Fruit fly (Drosophila melanogaster) whole organism, prepupa: Measurements from ENCODE around the gene TfAP-2.

Experiments used
- CG11762 ChIP-seq: fragments of 200-800 bp; sonication (Bioruptor generic); optimal IDR thresholded peaks from 3 replicates; lab custom pipeline; 2016; ENCODE audit warnings: missing biosample characterization, missing genetic modification characterization; ENCODE audit not compliant: insufficient read depth
- CG31627 ChIP-seq: fragments of 200-800 bp; sonication (Bioruptor generic); optimal IDR thresholded peaks from 3 replicates; lab custom pipeline; 2016; ENCODE audit warnings: missing biosample characterization, missing genetic modification characterization
- CG32006 ChIP-seq: fragments of 200-800 bp; sonication (Bioruptor generic); optimal IDR thresholded peaks from 3 replicates; lab custom pipeline; 2017; ENCODE audit warnings: missing biosample characterization, mild to moderate bottlenecking, missing genetic modification characterization
- CG6808 ChIP-seq: fragments of 200-800 bp; sonication (Bioruptor generic); optimal IDR thresholded peaks from 3 replicates; lab custom pipeline; 2017; ENCODE audit warnings: missing biosample characterization, missing genetic modification characterization, mild to moderate bottlenecking, moderate library complexity, missing genetic modification reagents
- Eip75B ChIP-seq: fragments of 200-800 bp; sonication (Bioruptor generic); optimal IDR thresholded peaks from 3 replicates; lab custom pipeline; 2016; ENCODE audit warnings: missing biosample characterization, missing genetic modification characterization
- Lpt ChIP-seq: fragments of 200-800 bp; sonication (Bioruptor generic); optimal IDR thresholded peaks from 3 replicates; lab custom pipeline; 2016; ENCODE audit warnings: missing biosample characterization, missing genetic modification characterization
- lz ChIP-seq: fragments of 200-800 bp; sonication (Bioruptor generic); optimal IDR thresholded peaks from 3 replicates; lab custom pipeline; 2016; ENCODE audit warnings: missing biosample characterization, missing genetic modification characterization
- ss ChIP-seq, 2 experiments: fragments of 200-800 bp; sonication (Bioruptor generic); optimal IDR thresholded peaks; 2 replicates in 1 of 2; 3 replicates in 1 of 2; lab custom pipeline; 2017 to 2018; ENCODE audit warnings: mild to moderate bottlenecking in 2 of 2, missing biosample characterization in 2 of 2, missing genetic modification characterization in 2 of 2, moderate library complexity in 1 of 2

DNA sequence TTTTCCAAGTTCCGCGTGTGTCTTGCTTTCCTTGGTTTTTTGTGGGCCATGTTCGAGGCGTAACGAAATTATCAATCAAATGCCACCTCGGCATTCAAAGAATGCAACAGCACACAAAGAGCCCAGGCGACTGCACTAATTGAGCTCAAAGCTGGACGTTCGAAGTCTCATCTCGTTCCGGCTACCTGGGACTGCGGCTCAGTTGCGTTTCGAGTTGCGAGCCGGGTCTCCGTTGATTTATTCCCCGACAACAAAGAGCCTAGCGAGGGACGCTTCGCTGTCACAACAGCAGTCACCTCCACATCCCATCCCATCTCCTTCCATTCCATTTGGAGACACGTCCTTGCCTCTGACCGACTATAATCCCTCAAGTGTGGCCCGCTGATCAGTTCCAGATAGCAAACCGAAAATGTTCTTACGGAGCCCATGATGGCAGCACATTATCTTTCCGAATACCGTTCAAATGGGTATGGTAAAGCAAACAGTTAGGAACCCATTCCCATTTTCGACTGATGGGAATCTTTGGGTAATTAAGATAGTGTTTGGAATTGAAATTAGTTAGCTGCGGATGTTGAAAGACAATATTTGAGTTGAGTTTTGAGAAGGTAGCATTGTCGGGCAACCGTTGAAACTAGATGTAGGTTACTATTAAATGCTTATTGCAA, 56.4 kb downstream of the TfAP-2 start:
- TF ChIP-seq ss (GFP tag; optimal IDR thresholded peaks at IDR 0.05; lab: Kevin White, UChicago) (no peak), CG32006 (GFP tag; lab: Kevin White, UChicago) (no peak), Eip75B (GFP tag; lab: Kevin White, UChicago) (no peak), Lpt (GFP tag; lab: Kevin White, UChicago) (no peak), CG11762 (GFP tag; lab: Kevin White, UChicago) (no peak), CG31627 (no peak), CG6808 (no peak), lz (no peak)
